Fruit fly (Drosophila melanogaster) whole organism, embryonic: ENCODE results near the gene PIG-B.

Experiments used
- Atf3 ChIP-seq: fragments of 200-800 bp; sonication (Bioruptor generic); optimal IDR thresholded peaks from 3 replicates; lab custom pipeline; 2016; ENCODE audit warnings: missing biosample characterization, missing genetic modification characterization
- Awh ChIP-seq: fragments of 200-800 bp; sonication (Bioruptor generic); IDR thresholded peaks from 2 replicates; pipeline ENCODE4, ENCODE4 v1.3.6; 2022; ENCODE audit warnings: missing biosample characterization, missing genetic modification characterization
- Bteb2 ChIP-seq: fragments of 200-800 bp; sonication (Bioruptor generic); optimal IDR thresholded peaks from 2 replicates; lab custom pipeline; 2016; ENCODE audit warnings: missing biosample characterization, missing genetic modification characterization
- CG10979 ChIP-seq: fragments of 200-800 bp; sonication (Bioruptor generic); optimal IDR thresholded peaks from 2 replicates; lab custom pipeline; 2018; ENCODE audit warnings: missing biosample characterization, mild to moderate bottlenecking, missing genetic modification characterization, moderate library complexity
- CG12236 ChIP-seq: fragments of 200-800 bp; sonication (Bioruptor generic); optimal IDR thresholded peaks from 2 replicates; lab custom pipeline; 2016; ENCODE audit warnings: missing biosample characterization, missing genetic modification characterization
- CG13775 ChIP-seq: fragments of 200-800 bp; sonication (Bioruptor generic); optimal IDR thresholded peaks from 3 replicates; lab custom pipeline; 2017; ENCODE audit warnings: missing biosample characterization, mild to moderate bottlenecking, missing genetic modification characterization
- CG14441 ChIP-seq: fragments of 200-800 bp; sonication (Bioruptor generic); IDR thresholded peaks from 2 replicates; pipeline ENCODE4 v1.3.6; 2022; ENCODE audit warnings: missing biosample characterization, missing genetic modification characterization
- CG1602 ChIP-seq: fragments of 200-800 bp; sonication (Bioruptor generic); optimal IDR thresholded peaks from 3 replicates; lab custom pipeline; 2016; ENCODE audit warnings: missing biosample characterization, missing genetic modification characterization
- CG17385 ChIP-seq: fragments of 200-800 bp; sonication (Bioruptor generic); optimal IDR thresholded peaks from 3 replicates; lab custom pipeline; 2018; ENCODE audit warnings: missing biosample characterization, mild to moderate bottlenecking, missing genetic modification characterization
- CG18619 ChIP-seq: fragments of 200-800 bp; sonication (Bioruptor generic); optimal IDR thresholded peaks from 3 replicates; lab custom pipeline; 2017; ENCODE audit warnings: missing biosample characterization, mild to moderate bottlenecking, missing genetic modification characterization
- CG2712 ChIP-seq: fragments of 200-800 bp; optimal IDR thresholded peaks from 3 replicates; lab custom pipeline; 2019; ENCODE audit warnings: missing biosample characterization, mild to moderate bottlenecking, missing genetic modification characterization, moderate library complexity
- CG2875 ChIP-seq: fragments of 200-800 bp; sonication (Bioruptor generic); optimal IDR thresholded peaks from 2 replicates; lab custom pipeline; 2017; ENCODE audit warnings: missing biosample characterization, mild to moderate bottlenecking, missing genetic modification characterization, missing genetic modification reagents
- CG2889 ChIP-seq: fragments of 200-800 bp; sonication (Bioruptor generic); IDR thresholded peaks from 3 replicates; pipeline ENCODE4 v1.3.6; 2022; ENCODE audit warnings: missing biosample characterization, missing genetic modification characterization
- CG30403 ChIP-seq: fragments of 200-800 bp; sonication (Bioruptor generic); optimal IDR thresholded peaks from 3 replicates; lab custom pipeline; 2016; ENCODE audit warnings: missing biosample characterization, missing genetic modification characterization
- CG4360 ChIP-seq: fragments of 200-800 bp; sonication (Bioruptor generic); IDR thresholded peaks from 2 replicates; pipeline ENCODE4 v1.3.6; 2022; ENCODE audit warnings: missing biosample characterization, missing genetic modification characterization
- CG4854 ChIP-seq: fragments of 200-800 bp; sonication (Bioruptor generic); optimal IDR thresholded peaks from 2 replicates; lab custom pipeline; 2016; ENCODE audit warnings: missing biosample characterization, missing genetic modification characterization, inconsistent platforms
- CG6683 ChIP-seq: fragments of 200-800 bp; sonication (Bioruptor generic); optimal IDR thresholded peaks from 2 replicates; lab custom pipeline; 2017; ENCODE audit warnings: missing biosample characterization, mild to moderate bottlenecking, missing genetic modification characterization, missing genetic modification reagents
- CG6765 ChIP-seq: fragments of 200-800 bp; sonication (Bioruptor generic); optimal IDR thresholded peaks from 3 replicates; lab custom pipeline; 2017; ENCODE audit warnings: missing biosample characterization, mild to moderate bottlenecking, missing genetic modification characterization
- CG6813 ChIP-seq: fragments of 200-800 bp; sonication (Bioruptor generic); optimal IDR thresholded peaks from 2 replicates; lab custom pipeline; 2017; ENCODE audit warnings: missing biosample characterization, missing genetic modification characterization, mild to moderate bottlenecking, moderate library complexity, missing genetic modification reagents
- CG8765 ChIP-seq: fragments of 200-800 bp; sonication (Bioruptor generic); IDR thresholded peaks from 2 replicates; pipeline ENCODE4 v1.3.6; 2022; ENCODE audit warnings: missing biosample characterization, missing genetic modification characterization
- CG9437 ChIP-seq: fragments of 200-800 bp; sonication (Bioruptor generic); optimal IDR thresholded peaks from 2 replicates; lab custom pipeline; 2018; ENCODE audit warnings: missing biosample characterization, mild to moderate bottlenecking, missing genetic modification characterization
- CG9817 ChIP-seq: fragments of 200-800 bp; sonication (Bioruptor generic); optimal IDR thresholded peaks from 2 replicates; lab custom pipeline; 2018; ENCODE audit warnings: missing biosample characterization, mild to moderate bottlenecking, missing genetic modification characterization, moderate library complexity
- D19A ChIP-seq: fragments of 200-800 bp; optimal IDR thresholded peaks from 3 replicates; lab custom pipeline; 2019; ENCODE audit warnings: missing biosample characterization, mild to moderate bottlenecking, missing genetic modification characterization, moderate library complexity
- Dip3 ChIP-seq: fragments of 200-800 bp; sonication (Bioruptor generic); optimal IDR thresholded peaks from 3 replicates; lab custom pipeline; 2016; ENCODE audit warnings: missing biosample characterization, missing genetic modification characterization
- Hmr ChIP-seq: fragments of 200-800 bp; sonication (Bioruptor generic); optimal IDR thresholded peaks from 3 replicates; lab custom pipeline; 2017; ENCODE audit warnings: mild to moderate bottlenecking, missing biosample characterization, missing genetic modification reagents, missing genetic modification characterization
- Hsf ChIP-seq: fragments of 200-800 bp; sonication (Bioruptor generic); optimal IDR thresholded peaks from 3 replicates; lab custom pipeline; 2016; ENCODE audit warnings: missing biosample characterization, missing genetic modification characterization
- MBD-R2 ChIP-seq: fragments of 200-800 bp; sonication (Bioruptor generic); IDR thresholded peaks from 2 replicates; pipeline ENCODE4 v1.3.6; 2022; ENCODE audit warnings: missing biosample characterization, missing genetic modification characterization
- Mrtf ChIP-seq: fragments of 200-800 bp; sonication (Bioruptor generic); IDR thresholded peaks from 3 replicates; pipeline ENCODE4 v1.3.6; 2022; ENCODE audit warnings: missing biosample characterization, missing genetic modification characterization
- PHDP ChIP-seq: fragments of 200-800 bp; sonication (Bioruptor generic); optimal IDR thresholded peaks from 3 replicates; lab custom pipeline; 2018; ENCODE audit warnings: missing biosample characterization, mild to moderate bottlenecking, missing genetic modification characterization, moderate library complexity
- Sox102F ChIP-seq: fragments of 200-800 bp; sonication (Bioruptor generic); optimal IDR thresholded peaks from 2 replicates; lab custom pipeline; 2018; ENCODE audit warnings: missing biosample characterization, mild to moderate bottlenecking, missing genetic modification characterization, moderate library complexity
- Vsx1 ChIP-seq: fragments of 200-800 bp; sonication (Bioruptor generic); optimal IDR thresholded peaks from 2 replicates; lab custom pipeline; 2017; ENCODE audit warnings: missing biosample characterization, mild to moderate bottlenecking, missing genetic modification characterization, missing genetic modification reagents
- ab ChIP-seq: fragments of 200-800 bp; sonication (Bioruptor generic); optimal IDR thresholded peaks from 2 replicates; lab custom pipeline; 2016; ENCODE audit warnings: missing biosample characterization, missing genetic modification characterization
- chm ChIP-seq: fragments of 200-800 bp; sonication (Bioruptor generic); IDR thresholded peaks from 2 replicates; pipeline ENCODE4 v1.3.6; 2022; ENCODE audit warnings: missing biosample characterization, missing genetic modification characterization
- cwo ChIP-seq: fragments of 200-800 bp; sonication (Bioruptor generic); optimal IDR thresholded peaks from 3 replicates; lab custom pipeline; 2017; ENCODE audit warnings: missing biosample characterization, missing genetic modification characterization, mild to moderate bottlenecking, moderate library complexity, missing genetic modification reagents
- dmrt11E ChIP-seq: fragments of 200-800 bp; sonication (Bioruptor generic); optimal IDR thresholded peaks from 3 replicates; lab custom pipeline; 2018; ENCODE audit warnings: missing biosample characterization, mild to moderate bottlenecking, missing genetic modification characterization, moderate library complexity
- exex ChIP-seq: fragments of 200-800 bp; sonication (Bioruptor generic); optimal IDR thresholded peaks from 4 replicates; lab custom pipeline; 2018; ENCODE audit warnings: missing biosample characterization, mild to moderate bottlenecking, missing genetic modification characterization, moderate library complexity
- fd102C ChIP-seq: fragments of 200-800 bp; sonication (Bioruptor generic); optimal IDR thresholded peaks from 2 replicates; lab custom pipeline; 2018; ENCODE audit warnings: missing biosample characterization, mild to moderate bottlenecking, missing genetic modification characterization, moderate library complexity
- gt ChIP-seq: fragments of 200-800 bp; sonication (Bioruptor generic); IDR thresholded peaks from 2 replicates; pipeline ENCODE4 v1.3.6; 2022; ENCODE audit warnings: missing biosample characterization, missing genetic modification characterization
- nmo ChIP-seq: fragments of 200-800 bp; sonication (Bioruptor generic); optimal IDR thresholded peaks from 2 replicates; lab custom pipeline; 2018; ENCODE audit warnings: missing biosample characterization, mild to moderate bottlenecking, missing genetic modification characterization, moderate library complexity
- pho ChIP-seq: fragments of 200-800 bp; sonication (Bioruptor generic); optimal IDR thresholded peaks from 2 replicates; lab custom pipeline; 2016; ENCODE audit warnings: missing biosample characterization, missing genetic modification characterization
- phol ChIP-seq: fragments of 200-800 bp; sonication (Bioruptor generic); optimal IDR thresholded peaks from 3 replicates; lab custom pipeline; 2018; ENCODE audit warnings: missing biosample characterization, mild to moderate bottlenecking, missing genetic modification characterization, moderate library complexity
- sens-2 ChIP-seq: fragments of 200-800 bp; sonication (Bioruptor generic); IDR thresholded peaks from 2 replicates; pipeline ENCODE4 v1.3.6; 2022; ENCODE audit warnings: missing biosample characterization, missing genetic modification characterization
- sisA ChIP-seq: fragments of 200-800 bp; sonication (Bioruptor generic); IDR thresholded peaks from 2 replicates; pipeline ENCODE4 v1.3.6; 2022; ENCODE audit warnings: missing biosample characterization, missing genetic modification characterization
- zen2 ChIP-seq: fragments of 200-800 bp; sonication (Bioruptor generic); IDR thresholded peaks from 3 replicates; pipeline ENCODE4 v1.3.6; 2022; ENCODE audit warnings: missing biosample characterization, missing genetic modification characterization; ENCODE audit not compliant: partially characterized antibody
- zfh2 ChIP-seq: fragments of 200-800 bp; sonication (Bioruptor generic); optimal IDR thresholded peaks from 2 replicates; lab custom pipeline; 2016; ENCODE audit warnings: missing biosample characterization, missing genetic modification characterization

Gene PIG-B

DNA sequence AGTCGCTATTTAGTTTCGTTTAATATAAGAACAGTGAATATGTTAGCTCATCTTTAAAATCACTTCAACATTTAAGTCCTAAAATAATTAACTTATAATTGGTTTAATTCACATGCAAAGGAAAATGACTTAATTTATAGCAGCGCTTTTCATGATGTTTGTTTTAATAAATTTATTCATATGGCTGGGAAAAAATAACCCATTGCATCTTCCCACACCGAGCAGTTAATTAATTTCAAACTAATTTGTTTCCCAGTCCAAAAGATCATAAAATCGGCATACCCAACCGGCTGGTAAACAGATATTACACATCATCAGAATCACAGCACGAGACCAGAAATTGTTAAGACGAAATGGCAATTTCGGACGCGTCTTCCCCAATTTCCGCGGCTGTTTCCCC lies 40.2 kb upstream of the PIG-B start (continued):
- TF ChIP-seq ab (GFP tag; lab: Kevin White, UChicago) (no peak), Hmr (peak; percentile 73), fd102C (no peak), CG4360 (GFP tag; lab: Robert Waterston, UW) (no peak), CG13775 (GFP tag; lab: Kevin White, UChicago) (peak; percentile 35), PHDP (tag; lab: Kevin White, UChicago) (peak; percentile 58), CG6813 (GFP tag; lab: Kevin White, UChicago) (no peak), Atf3 (no peak), sisA (peak; percentile 35; the same call in 1 of the 2 replicates), CG6765 (GFP tag; lab: Kevin White, UChicago) (no peak), cwo (peak; percentile 89), CG12236 (GFP tag; lab: Kevin White, UChicago) (no peak), CG9817 (tag; lab: Kevin White, UChicago) (peak; percentile 50), CG2875 (no peak), zfh2 (GFP tag; lab: Kevin White, UChicago) (peak; percentile 63), Mrtf (0 out of 3 replicates have a peak, but pooled peaks have one; percentile 12), Bteb2 (GFP tag; lab: Kevin White, UChicago) (peak; percentile 37), CG8765 (GFP tag; lab: Robert Waterston, UW) (no peak), Dip3 (peak; percentile 8), CG14441 (GFP tag; lab: Robert Waterston, UW) (0 out of 2 replicates have a peak, but pooled peaks have one; percentile 13), CG10979 (tag; lab: Kevin White, UChicago) (no peak), CG6683 (GFP tag; lab: Kevin White, UChicago) (no peak), chm (GFP tag; lab: Robert Waterston, UW) (no peak), CG2889 (GFP tag; lab: Robert Waterston, UW) (0 out of 3 replicates have a peak, but pooled peaks have one; percentile 35), dmrt11E (tag; lab: Kevin White, UChicago) (no peak), CG17385 (GFP tag; lab: Kevin White, UChicago) (peak; percentile 37), zen2 (GFP tag; lab: Robert Waterston, UW) (no peak), pho (GFP tag; lab: Kevin White, UChicago) (peak; percentile 55), Hsf (peak; percentile 51), CG2712 (tag; lab: Kevin White, UChicago) (peak; percentile 5), phol (peak; percentile 22), CG30403 (GFP tag; lab: Kevin White, UChicago) (peak; percentile 29), exex (tag; lab: Kevin White, UChicago) (no peak), nmo (GFP tag; lab: Kevin White, UChicago) (peak; percentile 37), CG9437 (peak; percentile 20), D19A (tag; lab: Kevin White, UChicago) (peak; percentile 17), MBD-R2 (peak; percentile 17; the same call in 1 of the 2 replicates), CG1602 (GFP tag; lab: Kevin White, UChicago) (no peak), Awh (no peak), gt (GFP tag; lab: Robert Waterston, UW) (no peak), Sox102F (GFP tag; lab: Kevin White, UChicago) (peak; percentile 59), sens-2 (GFP tag; lab: Robert Waterston, UW) (no peak), Vsx1 (GFP tag; lab: Kevin White, UChicago) (no peak), CG4854 (peak; percentile 18), CG18619 (peak; percentile 49)
